Worm (Caenorhabditis elegans): ENCODE results near the gene Y46G5A.23.

Gene Y46G5A.23

ce11 chrII:12795188-12795587 lies 33.6 kb downstream of the Y46G5A.23 start:
- TF ChIP-seq mab-5 (tag; optimal IDR thresholded peaks at IDR 0.05) (no peak), lsy-2 (tag; optimal IDR thresholded peaks at IDR 0.05) (no peak), nhr-28 (tag; optimal IDR thresholded peaks at IDR 0.05) (no peak), tbx-8 (GFP tag; optimal IDR thresholded peaks at IDR 0.05) (no peak), nhr-12 (tag; optimal IDR thresholded peaks at IDR 0.05) (no peak), elt-1 (tag; optimal IDR thresholded peaks at IDR 0.05; ENCODE audit: borderline replicate concordance, insufficient read depth) (no peak), zip-8 (tag; optimal IDR thresholded peaks at IDR 0.05) (no peak), ceh-39 (tag; optimal IDR thresholded peaks at IDR 0.05) (no peak), ceh-43 (GFP tag; optimal IDR thresholded peaks at IDR 0.05) (no peak), nhr-76 (tag; optimal IDR thresholded peaks at IDR 0.05) (no peak), bed-3 (GFP tag; optimal IDR thresholded peaks at IDR 0.05) (no peak), drap-1 (GFP tag; optimal IDR thresholded peaks at IDR 0.05) (no peak), M03D4.4 (tag; optimal IDR thresholded peaks at IDR 0.05) (no peak), blmp-1 (tag; optimal IDR thresholded peaks at IDR 0.05) (no peak), lin-13 (tag; optimal IDR thresholded peaks at IDR 0.05) (no peak), ceh-83 (GFP tag; optimal IDR thresholded peaks at IDR 0.05) (no peak)

ce11 chrII:12790392-12790791 lies 38.4 kb downstream of the Y46G5A.23 start:
- TF ChIP-seq cnd-1 (tag; optimal IDR thresholded peaks at IDR 0.05), result no peak
- no peak for TF ChIP-seq pha-4 (tag; optimal IDR thresholded peaks at IDR 0.05)
- no peak for TF ChIP-seq lsy-2 (tag; optimal IDR thresholded peaks at IDR 0.05)
- no peak for TF ChIP-seq elt-1 (tag; optimal IDR thresholded peaks at IDR 0.05; ENCODE audit: borderline replicate concordance, insufficient read depth)
- TF ChIP-seq nhr-12 (tag; optimal IDR thresholded peaks at IDR 0.05), result no peak
- no peak for TF ChIP-seq nhr-76 (tag; optimal IDR thresholded peaks at IDR 0.05)
- no peak for TF ChIP-seq mep-1 (tag; optimal IDR thresholded peaks at IDR 0.05)
- TF ChIP-seq ces-1 (GFP tag; optimal IDR thresholded peaks at IDR 0.05), result no peak
- no peak for TF ChIP-seq nhr-28 (tag; optimal IDR thresholded peaks at IDR 0.05)
- no peak for TF ChIP-seq lin-13 (tag; optimal IDR thresholded peaks at IDR 0.05)
- TF ChIP-seq unc-39 (tag; optimal IDR thresholded peaks at IDR 0.05), result no peak
- TF ChIP-seq mls-2 (tag; optimal IDR thresholded peaks at IDR 0.05), result no peak
- no peak for TF ChIP-seq elt-3 (tag; optimal IDR thresholded peaks at IDR 0.05)

ce11 chrII:12789497-12789896 lies 39.3 kb downstream of the Y46G5A.23 start:
- TF ChIP-seq nhr-76 (tag; optimal IDR thresholded peaks at IDR 0.05) (no peak), lin-32 (GFP tag; optimal IDR thresholded peaks at IDR 0.05) (no peak), mls-2 (tag; optimal IDR thresholded peaks at IDR 0.05) (no peak), sem-2 (GFP tag; optimal IDR thresholded peaks at IDR 0.05) (no peak), lsy-2 (tag; optimal IDR thresholded peaks at IDR 0.05) (no peak), unc-120 (tag; optimal IDR thresholded peaks at IDR 0.05; ENCODE audit: poor library complexity, severe bottlenecking) (no peak), snpc-4 (tag; optimal IDR thresholded peaks at IDR 0.05) (no peak), nhr-12 (tag; optimal IDR thresholded peaks at IDR 0.05) (no peak), nhr-237 (tag; optimal IDR thresholded peaks at IDR 0.05) (no peak), bed-3 (GFP tag; optimal IDR thresholded peaks at IDR 0.05) (no peak), zip-8 (tag; optimal IDR thresholded peaks at IDR 0.05) (no peak), M03D4.4 (tag; optimal IDR thresholded peaks at IDR 0.05) (no peak), elt-3 (tag; optimal IDR thresholded peaks at IDR 0.05) (no peak), ceh-43 (GFP tag; optimal IDR thresholded peaks at IDR 0.05) (no peak), nhr-2 (tag; optimal IDR thresholded peaks at IDR 0.05) (no peak), unc-62 (GFP tag; optimal IDR thresholded peaks at IDR 0.05) (no peak)

- TF ChIP-seq lin-13 (tag; optimal IDR thresholded peaks at IDR 0.05), result no peak
- TF ChIP-seq hlh-1 (tag; optimal IDR thresholded peaks at IDR 0.05), result no peak
- TF ChIP-seq ceh-43 (GFP tag; optimal IDR thresholded peaks at IDR 0.05), result peak; percentile 29
- no peak for TF ChIP-seq sptf-1 (tag; optimal IDR thresholded peaks at IDR 0.05)
Measured at ce11 chrII:12787831-12788248, 40.9 kb downstream of the Y46G5A.23 start, which contains the start of gene alkb-7. Gene alkb-7, minus strand, starts transcription at chrII:12788153.

ce11 chrII:12785391-12785790 lies 43.4 kb downstream of the Y46G5A.23 start, which contains the start of gene Y46G5A.15:
Gene Y46G5A.15, minus strand, starts transcription at chrII:12785416.
- TF ChIP-seq ztf-11 (tag; optimal IDR thresholded peaks at IDR 0.05) (no peak), nhr-12 (tag; optimal IDR thresholded peaks at IDR 0.05) (no peak), pha-4 (tag; optimal IDR thresholded peaks at IDR 0.05) (no peak), lsy-2 (tag; optimal IDR thresholded peaks at IDR 0.05) (no peak), bed-3 (GFP tag; optimal IDR thresholded peaks at IDR 0.05) (no peak), ces-1 (GFP tag; optimal IDR thresholded peaks at IDR 0.05) (no peak), tbx-8 (GFP tag; optimal IDR thresholded peaks at IDR 0.05) (no peak), sem-2 (GFP tag; optimal IDR thresholded peaks at IDR 0.05) (no peak), mls-2 (tag; optimal IDR thresholded peaks at IDR 0.05) (no peak), flh-1 (GFP tag; optimal IDR thresholded peaks at IDR 0.05) (no peak)
